Worm (Caenorhabditis elegans) whole organism, mixed stage, embryonic: ENCODE data around the gene ncl-1.

ENCODE experiments used
- M03D4.4 ChIP-seq: sonication (generic microtip); optimal IDR thresholded peaks from 2 replicates; lab custom pipeline; 2017; ENCODE audit warnings: mild to moderate bottlenecking, missing genetic modification characterization, missing compliant biosample characterization
- cnd-1 ChIP-seq: fragments of 200-800 bp; sonication (Bioruptor generic); optimal IDR thresholded peaks from 2 replicates; lab custom pipeline; 2018; ENCODE audit warnings: mild to moderate bottlenecking, missing genetic modification characterization, missing compliant biosample characterization
- elt-3 ChIP-seq: fragments of 150-350 bp; optimal IDR thresholded peaks from 2 replicates; lab custom pipeline; 2014; ENCODE audit warnings: missing biosample characterization, missing genetic modification characterization
- lin-13 ChIP-seq: fragments of 150-350 bp; optimal IDR thresholded peaks from 2 replicates; lab custom pipeline; 2014; ENCODE audit warnings: missing biosample characterization, missing genetic modification characterization
- mab-5 ChIP-seq: fragments of 150-350 bp; optimal IDR thresholded peaks from 2 replicates; lab custom pipeline; 2014; ENCODE audit warnings: missing biosample characterization, missing genetic modification characterization
- nhr-28 ChIP-seq: fragments of 150-350 bp; optimal IDR thresholded peaks from 2 replicates; lab custom pipeline; 2014; ENCODE audit warnings: missing biosample characterization, missing genetic modification characterization
- snpc-4 ChIP-seq: fragments of 150-350 bp; optimal IDR thresholded peaks from 2 replicates; lab custom pipeline; 2014; ENCODE audit warnings: missing biosample characterization, missing genetic modification characterization
- unc-120 ChIP-seq: sonication (generic microtip); optimal IDR thresholded peaks from 2 replicates; lab custom pipeline; 2017; ENCODE audit warnings: missing genetic modification characterization, missing compliant biosample characterization; ENCODE audit not compliant: poor library complexity, severe bottlenecking
- unc-62 ChIP-seq: fragments of 150-350 bp; optimal IDR thresholded peaks from 2 replicates; lab custom pipeline; 2014; ENCODE audit warnings: missing biosample characterization, missing genetic modification reagents, missing genetic modification characterization
- zip-8 ChIP-seq: fragments of 150-350 bp; optimal IDR thresholded peaks from 2 replicates; lab custom pipeline; 2014; ENCODE audit warnings: missing biosample characterization, missing genetic modification characterization
- ztf-11 ChIP-seq: fragments of 150-350 bp; optimal IDR thresholded peaks from 2 replicates; lab custom pipeline; 2014; ENCODE audit warnings: missing biosample characterization, missing genetic modification characterization

ce11 chrIII:7723412-7724068 lies 4.0 kb downstream of the ncl-1 start:
- TF ChIP-seq M03D4.4 (tag; lab: Kevin White, UChicago), result no peak
- no peak for TF ChIP-seq zip-8
- no peak for TF ChIP-seq nhr-28
- no peak for TF ChIP-seq unc-62 (GFP tag; lab: Kevin White, UChicago)
- no peak for TF ChIP-seq elt-3 (tag; lab: Kevin White, UChicago)
- TF ChIP-seq cnd-1 (tag; lab: Kevin White, UChicago), result no peak
- no peak for TF ChIP-seq mab-5 (tag; lab: Kevin White, UChicago)
- no peak for TF ChIP-seq ztf-11 (tag; lab: Kevin White, UChicago)
- TF ChIP-seq lin-13 (tag; lab: Kevin White, UChicago), result no peak
- TF ChIP-seq unc-120 (tag; lab: Kevin White, UChicago), result no peak
- no peak for TF ChIP-seq snpc-4 (tag; lab: Kevin White, UChicago)
